Worm (Caenorhabditis elegans) whole organism, late embryonic: ENCODE data around the gene hot-7.
A peak's percentile ranks its signal among the peaks of the same experiment; 100 is the strongest.

Experiments used
- C08G9.2 ChIP-seq: sonication (generic microtip); optimal IDR thresholded peaks from 2 replicates; lab custom pipeline; 2016; ENCODE audit warnings: mild to moderate bottlenecking, missing genetic modification characterization, moderate library complexity, missing compliant biosample characterization
- C38D4.7 ChIP-seq: fragments of 200-800 bp; sonication (Bioruptor generic); optimal IDR thresholded peaks from 2 replicates; lab custom pipeline; 2018; ENCODE audit warnings: mild to moderate bottlenecking, missing genetic modification characterization, moderate library complexity, missing compliant biosample characterization
- K09A11.1 ChIP-seq: sonication (generic microtip); optimal IDR thresholded peaks from 2 replicates; lab custom pipeline; 2017; ENCODE audit warnings: antibody characterized with exemption, mild to moderate bottlenecking, missing genetic modification characterization, missing compliant biosample characterization; ENCODE audit not compliant: insufficient read depth
- Y22D7AL.16 ChIP-seq: sonication (generic microtip); optimal IDR thresholded peaks from 2 replicates; lab custom pipeline; 2016; ENCODE audit warnings: missing genetic modification characterization, missing compliant biosample characterization
- ahr-1 ChIP-seq: sonication (generic microtip); optimal IDR thresholded peaks from 2 replicates; lab custom pipeline; 2016; ENCODE audit warnings: missing genetic modification characterization, missing compliant biosample characterization
- ama-1 ChIP-seq: fragments of 150-350 bp; optimal IDR thresholded peaks from 2 replicates; lab custom pipeline; 2014
- ceh-14 ChIP-seq: sonication (generic microtip); optimal IDR thresholded peaks from 2 replicates; lab custom pipeline; 2016; ENCODE audit warnings: missing genotype, missing genetic modification characterization, missing compliant biosample characterization
- ceh-18 ChIP-seq: sonication (generic microtip); optimal IDR thresholded peaks from 2 replicates; lab custom pipeline; 2016; ENCODE audit warnings: missing genetic modification characterization, missing compliant biosample characterization
- ceh-30 ChIP-seq: fragments of 150-350 bp; optimal IDR thresholded peaks from 2 replicates; lab custom pipeline; 2014; ENCODE audit warnings: missing biosample characterization, missing genetic modification characterization
- ceh-31 ChIP-seq: sonication (generic microtip); optimal IDR thresholded peaks from 2 replicates; lab custom pipeline; 2016; ENCODE audit warnings: missing genetic modification characterization, missing compliant biosample characterization
- ceh-34 ChIP-seq: sonication (generic microtip); optimal IDR thresholded peaks from 2 replicates; lab custom pipeline; 2016; ENCODE audit warnings: mild to moderate bottlenecking, missing genetic modification characterization, missing compliant biosample characterization
- ceh-48 ChIP-seq: sonication (generic microtip); optimal IDR thresholded peaks from 2 replicates; lab custom pipeline; 2016; ENCODE audit warnings: missing genetic modification characterization, inconsistent platforms, missing compliant biosample characterization
- dmd-4 ChIP-seq: sonication (generic microtip); optimal IDR thresholded peaks from 2 replicates; lab custom pipeline; 2016; ENCODE audit warnings: borderline replicate concordance, missing genetic modification characterization, missing compliant biosample characterization
- dve-1 ChIP-seq: sonication (generic microtip); optimal IDR thresholded peaks from 2 replicates; lab custom pipeline; 2017; ENCODE audit warnings: antibody characterized with exemption, mild to moderate bottlenecking, missing genetic modification characterization, missing compliant biosample characterization
- eyg-1 ChIP-seq: sonication (generic microtip); optimal IDR thresholded peaks from 2 replicates; lab custom pipeline; 2016; ENCODE audit warnings: missing genotype, missing genetic modification characterization, missing compliant biosample characterization
- gmeb-2 ChIP-seq: sonication (generic microtip); optimal IDR thresholded peaks from 2 replicates; lab custom pipeline; 2016; ENCODE audit warnings: missing genetic modification characterization, inconsistent platforms, missing compliant biosample characterization
- hlh-13 ChIP-seq: fragments of 200-800 bp; sonication (Bioruptor generic); optimal IDR thresholded peaks from 2 replicates; lab custom pipeline; 2018; ENCODE audit warnings: mild to moderate bottlenecking, missing genetic modification characterization, missing compliant biosample characterization
- hlh-15 ChIP-seq: sonication (generic microtip); optimal IDR thresholded peaks from 2 replicates; lab custom pipeline; 2016; ENCODE audit warnings: missing genetic modification characterization, missing compliant biosample characterization
- madf-2 ChIP-seq: sonication (generic microtip); optimal IDR thresholded peaks from 2 replicates; lab custom pipeline; 2017; ENCODE audit warnings: missing genetic modification characterization, missing compliant biosample characterization
- mec-3 ChIP-seq: sonication (generic microtip); optimal IDR thresholded peaks from 2 replicates; lab custom pipeline; 2016; ENCODE audit warnings: borderline replicate concordance, missing genetic modification characterization, missing compliant biosample characterization
- nfya-1 ChIP-seq: sonication (generic microtip); optimal IDR thresholded peaks from 2 replicates; lab custom pipeline; 2017; ENCODE audit warnings: missing genetic modification characterization, mild to moderate bottlenecking, missing compliant biosample characterization, antibody characterized with exemption, moderate library complexity
- nhr-11 ChIP-seq: fragments of 150-350 bp; optimal IDR thresholded peaks from 2 replicates; lab custom pipeline; 2014; ENCODE audit warnings: missing biosample characterization, missing genetic modification characterization
- nhr-232 ChIP-seq: sonication (generic microtip); optimal IDR thresholded peaks from 2 replicates; lab custom pipeline; 2016; ENCODE audit warnings: missing genetic modification characterization, missing compliant biosample characterization
- pax-1 ChIP-seq: fragments of 150-350 bp; optimal IDR thresholded peaks from 2 replicates; lab custom pipeline; 2014; ENCODE audit warnings: missing biosample characterization, missing genetic modification characterization
- pha-2 ChIP-seq: sonication (generic microtip); optimal IDR thresholded peaks from 2 replicates; lab custom pipeline; 2017; ENCODE audit warnings: mild to moderate bottlenecking, missing genetic modification characterization, missing compliant biosample characterization
- pqm-1 ChIP-seq: sonication (generic microtip); optimal IDR thresholded peaks from 2 replicates; lab custom pipeline; 2016; ENCODE audit warnings: missing genetic modification characterization, missing compliant biosample characterization
- pros-1 ChIP-seq: fragments of 150-350 bp; optimal IDR thresholded peaks from 2 replicates; lab custom pipeline; 2014; ENCODE audit warnings: missing biosample characterization, missing genetic modification reagents, missing genetic modification characterization
- ref-2 ChIP-seq: sonication (generic microtip); optimal IDR thresholded peaks from 2 replicates; lab custom pipeline; 2016; ENCODE audit warnings: missing genetic modification characterization, missing compliant biosample characterization
- rnt-1 ChIP-seq: sonication (generic microtip); optimal IDR thresholded peaks from 2 replicates; lab custom pipeline; 2016; ENCODE audit warnings: missing genetic modification characterization, missing compliant biosample characterization
- sdc-2 ChIP-seq: sonication (generic microtip); optimal IDR thresholded peaks from 2 replicates; lab custom pipeline; 2016; ENCODE audit warnings: missing genotype, missing genetic modification characterization, missing compliant biosample characterization
- sox-2 ChIP-seq: fragments of 200-800 bp; sonication (Bioruptor generic); IDR thresholded peaks from 2 replicates; pipeline ENCODE4 v1.3.6; 2022; ENCODE audit warnings: missing genetic modification reagents, missing genetic modification characterization, missing compliant biosample characterization
- syd-9 ChIP-seq: sonication (generic microtip); optimal IDR thresholded peaks from 2 replicates; lab custom pipeline; 2016; ENCODE audit warnings: mild to moderate bottlenecking, missing genetic modification characterization, moderate library complexity, missing compliant biosample characterization
- ttx-3 ChIP-seq: sonication (generic microtip); optimal IDR thresholded peaks from 2 replicates; lab custom pipeline; 2016; ENCODE audit warnings: missing genetic modification reagents, missing genetic modification characterization, missing compliant biosample characterization
- unc-3 ChIP-seq, 2 experiments: fragments of 200-800 bp in 1 of 2; sonication (Bioruptor generic) in 1 of 2; sonication (generic microtip) in 1 of 2; conservative IDR thresholded peaks in 1 of 2; optimal IDR thresholded peaks in 1 of 2; 2 replicates each; pipeline versions ENCODE4 v1.3.6 to Lab custom; 2016 to 2022; ENCODE audit warnings: missing compliant biosample characterization in 2 of 2, missing genetic modification characterization in 2 of 2, missing genetic modification reagents in 1 of 2
- unc-42 ChIP-seq: sonication (generic microtip); optimal IDR thresholded peaks from 2 replicates; lab custom pipeline; 2016; ENCODE audit warnings: missing genotype, missing genetic modification characterization, missing compliant biosample characterization
- zip-5 ChIP-seq: sonication (generic microtip); optimal IDR thresholded peaks from 2 replicates; lab custom pipeline; 2016; ENCODE audit warnings: missing genetic modification characterization, missing compliant biosample characterization
- ztf-16 ChIP-seq: sonication (generic microtip); optimal IDR thresholded peaks from 2 replicates; lab custom pipeline; 2017; ENCODE audit warnings: missing genetic modification characterization, missing compliant biosample characterization

Gene hot-7

ce11 chrII:14205335-14205734 lies 5.9 kb upstream of the hot-7 start, which contains the start of gene ace-3:
Gene ace-3 (plus strand): TSS chrII:14205635.
- TF ChIP-seq pax-1 (tag; lab: Kevin White, UChicago) (no peak), K09A11.1 (tag; lab: Kevin White, UChicago) (no peak), C08G9.2 (tag; lab: Kevin White, UChicago) (no peak), eyg-1 (tag; lab: Kevin White, UChicago) (no peak), ceh-14 (tag; lab: Kevin White, UChicago) (no peak), C38D4.7 (GFP tag; lab: Kevin White, UChicago) (no peak)

- TF ChIP-seq pax-1 (tag; lab: Kevin White, UChicago) (no peak), dve-1 (tag; lab: Kevin White, UChicago) (peak; percentile 82)
Measured at ce11 chrII:14206211-14206610, 5.0 kb upstream of the hot-7 start.

ce11 chrII:14214109-14214508 lies 2.9 kb downstream of the hot-7 start, which contains the start of gene Y48B6A.10:
Gene Y48B6A.10 (plus strand): TSS chrII:14214409.
- TF ChIP-seq zip-5 (tag; lab: Kevin White, UChicago) (no peak), sox-2 (GFP tag; lab: Robert Waterston, UW) (no peak), ama-1 (no peak)

- TF ChIP-seq nfya-1 (tag; lab: Kevin White, UChicago), result no peak
- no peak for TF ChIP-seq sdc-2 (tag; lab: Kevin White, UChicago)
Measured at ce11 chrII:14218142-14218541, 6.9 kb downstream of the hot-7 start.

ce11 chrII:14226175-14226574 lies 15.0 kb downstream of the hot-7 start, which contains the start of gene Y48B6A.13:
Gene Y48B6A.13 (minus strand): TSS chrII:14226275.
- TF ChIP-seq pqm-1 (tag; lab: Kevin White, UChicago) (no peak), unc-42 (tag; lab: Kevin White, UChicago) (no peak), ceh-31 (tag; lab: Kevin White, UChicago) (no peak), dve-1 (tag; lab: Kevin White, UChicago) (no peak), ceh-48 (tag; lab: Kevin White, UChicago) (no peak), pax-1 (tag; lab: Kevin White, UChicago) (no peak), Y22D7AL.16 (no peak), ceh-34 (tag; lab: Kevin White, UChicago) (no peak)

ce11 chrII:14230075-14230474 lies 18.9 kb downstream of the hot-7 start:
- TF ChIP-seq ahr-1 (tag; lab: Kevin White, UChicago), result no peak
- TF ChIP-seq rnt-1 (tag; lab: Kevin White, UChicago), result no peak
- no peak for TF ChIP-seq pros-1
- no peak for TF ChIP-seq dmd-4
- TF ChIP-seq ceh-34 (tag; lab: Kevin White, UChicago), result no peak
- no peak for TF ChIP-seq eyg-1 (tag; lab: Kevin White, UChicago)
- TF ChIP-seq hlh-13 (GFP tag; lab: Kevin White, UChicago), result no peak
- no peak for TF ChIP-seq hlh-15 (tag; lab: Kevin White, UChicago)

ce11 chrII:14230938-14231337 lies 19.7 kb downstream of the hot-7 start:
- no peak for TF ChIP-seq pha-2 (tag; lab: Kevin White, UChicago)
- no peak for TF ChIP-seq unc-3 (GFP tag; conservative IDR thresholded peaks at IDR 0.05; lab: Robert Waterston, UW)
- no peak for TF ChIP-seq unc-3 (tag; optimal IDR thresholded peaks at IDR 0.05; lab: Kevin White, UChicago)
- no peak for TF ChIP-seq gmeb-2 (tag; lab: Kevin White, UChicago)
- TF ChIP-seq ref-2 (tag; lab: Kevin White, UChicago), result no peak
- TF ChIP-seq madf-2 (tag; lab: Kevin White, UChicago), result no peak
- TF ChIP-seq ttx-3, result no peak
- no peak for TF ChIP-seq syd-9
- TF ChIP-seq ceh-30 (tag; lab: Kevin White, UChicago), result no peak
- TF ChIP-seq ztf-16 (tag; lab: Kevin White, UChicago), result no peak
- no peak for TF ChIP-seq pax-1 (tag; lab: Kevin White, UChicago)
- no peak for TF ChIP-seq ceh-18
- TF ChIP-seq C08G9.2 (tag; lab: Kevin White, UChicago), result no peak
- TF ChIP-seq nhr-11 (tag; lab: Kevin White, UChicago), result no peak
- no peak for TF ChIP-seq nhr-232 (tag; lab: Kevin White, UChicago)
- TF ChIP-seq mec-3 (tag; lab: Kevin White, UChicago), result no peak
